Worm (Caenorhabditis elegans) whole organism, early embryonic: Measurements from ENCODE around the gene srbc-66.

ENCODE experiments used
- aly-1 ChIP-seq: sonication (generic microtip); optimal IDR thresholded peaks from 2 replicates; lab custom pipeline; 2016; ENCODE audit warnings: missing genetic modification characterization, missing compliant biosample characterization
- ama-1 ChIP-seq: fragments of 150-350 bp; optimal IDR thresholded peaks from 2 replicates; lab custom pipeline; 2014
- ceh-13 ChIP-seq: fragments of 200-800 bp; sonication (Bioruptor generic); optimal IDR thresholded peaks from 2 replicates; lab custom pipeline; 2018; ENCODE audit warnings: mild to moderate bottlenecking, missing genetic modification characterization, missing compliant biosample characterization
- ets-7 ChIP-seq: sonication (generic microtip); optimal IDR thresholded peaks from 2 replicates; lab custom pipeline; 2016; ENCODE audit warnings: missing genotype, missing genetic modification characterization, missing compliant biosample characterization
- flt-1 ChIP-seq: fragments of 200-800 bp; sonication (Bioruptor generic); IDR thresholded peaks from 2 replicates; pipeline ENCODE4 v1.3.6; 2022; ENCODE audit warnings: missing genetic modification characterization, missing compliant biosample characterization
- hmg-4 ChIP-seq: fragments of 200-800 bp; sonication (Bioruptor generic); optimal IDR thresholded peaks from 2 replicates; lab custom pipeline; 2018; ENCODE audit warnings: mild to moderate bottlenecking, missing genetic modification characterization, missing compliant biosample characterization
- pes-1 ChIP-seq: fragments of 200-800 bp; sonication (Bioruptor generic); IDR thresholded peaks from 2 replicates; pipeline ENCODE4 v1.3.6; 2022; ENCODE audit warnings: missing genetic modification reagents, missing genetic modification characterization, missing compliant biosample characterization
- tbx-11 ChIP-seq: fragments of 200-800 bp; sonication (Bioruptor generic); IDR thresholded peaks from 2 replicates; pipeline ENCODE4 v1.3.6; 2022; ENCODE audit warnings: missing genetic modification characterization, missing compliant biosample characterization

ce11 chrV:3555986-3556385, 25.5 kb downstream of the srbc-66 start, which contains the start of gene grl-30:
- TF ChIP-seq ets-7, result no peak
- no peak for TF ChIP-seq ama-1 (lab: Kevin White, UChicago)
- TF ChIP-seq tbx-11 (GFP tag; lab: Robert Waterston, UW), result no peak
- no peak for TF ChIP-seq flt-1 (GFP tag; lab: Robert Waterston, UW)
- TF ChIP-seq ceh-13 (GFP tag; lab: Kevin White, UChicago), result no peak
- no peak for TF ChIP-seq hmg-4 (GFP tag; lab: Kevin White, UChicago)
- TF ChIP-seq aly-1 (tag; lab: Kevin White, UChicago), result no peak
- TF ChIP-seq pes-1, result no peak
